Fruit fly (Drosophila melanogaster) whole organism, adult: ENCODE data around the gene CG6761.

Experiments
- CG11617 ChIP-seq: fragments of 200-800 bp; sonication (Bioruptor generic); optimal IDR thresholded peaks from 2 replicates; lab custom pipeline; 2017; ENCODE audit warnings: mild to moderate bottlenecking, missing biosample characterization, missing genetic modification reagents, missing genetic modification characterization
- CG12768 ChIP-seq: fragments of 200-800 bp; sonication (Bioruptor generic); optimal IDR thresholded peaks from 2 replicates; lab custom pipeline; 2017; ENCODE audit warnings: missing biosample characterization, missing genetic modification characterization, mild to moderate bottlenecking, moderate library complexity, missing genetic modification reagents
- CG14711 ChIP-seq: fragments of 200-800 bp; sonication (Bioruptor generic); optimal IDR thresholded peaks from 2 replicates; lab custom pipeline; 2018; ENCODE audit warnings: missing biosample characterization, mild to moderate bottlenecking, missing genetic modification characterization, moderate library complexity
- CG1620 ChIP-seq: fragments of 200-800 bp; sonication (Bioruptor generic); optimal IDR thresholded peaks from 2 replicates; lab custom pipeline; 2016; ENCODE audit warnings: missing biosample characterization, missing genetic modification characterization
- CG33017 ChIP-seq: fragments of 200-800 bp; sonication (Bioruptor generic); optimal IDR thresholded peaks from 2 replicates; lab custom pipeline; 2018; ENCODE audit warnings: missing biosample characterization, mild to moderate bottlenecking, missing genetic modification characterization, moderate library complexity
- CG5204 ChIP-seq: fragments of 200-800 bp; sonication (Bioruptor generic); optimal IDR thresholded peaks from 2 replicates; lab custom pipeline; 2016; ENCODE audit warnings: missing biosample characterization, missing genetic modification characterization
- CG7045 ChIP-seq: fragments of 200-800 bp; sonication (Bioruptor generic); optimal IDR thresholded peaks from 2 replicates; lab custom pipeline; 2017; ENCODE audit warnings: missing biosample characterization, mild to moderate bottlenecking, missing genetic modification characterization
- CG7101 ChIP-seq: fragments of 200-800 bp; sonication (Bioruptor generic); optimal IDR thresholded peaks from 2 replicates; lab custom pipeline; 2018; ENCODE audit warnings: missing biosample characterization, mild to moderate bottlenecking, missing genetic modification characterization, moderate library complexity
- Clk ChIP-seq: fragments of 200-800 bp; sonication (Bioruptor generic); optimal IDR thresholded peaks from 2 replicates; lab custom pipeline; 2017; ENCODE audit warnings: missing biosample characterization, missing genetic modification characterization
- Crg-1 ChIP-seq: fragments of 200-800 bp; sonication (Bioruptor generic); optimal IDR thresholded peaks from 2 replicates; lab custom pipeline; 2016; ENCODE audit warnings: missing biosample characterization, missing genetic modification characterization
- Hr96 ChIP-seq: fragments of 200-800 bp; sonication (Bioruptor generic); optimal IDR thresholded peaks from 2 replicates; lab custom pipeline; 2016; ENCODE audit warnings: missing biosample characterization, missing genetic modification characterization
- Mnt ChIP-seq: fragments of 200-800 bp; sonication (Bioruptor generic); optimal IDR thresholded peaks from 2 replicates; lab custom pipeline; 2016; ENCODE audit warnings: missing biosample characterization, mild to moderate bottlenecking, missing genetic modification characterization
- bab1 ChIP-seq: fragments of 200-800 bp; sonication (Bioruptor generic); optimal IDR thresholded peaks from 3 replicates; lab custom pipeline; 2019; ENCODE audit warnings: missing biosample characterization, mild to moderate bottlenecking, missing genetic modification characterization, moderate library complexity
- cic ChIP-seq: fragments of 200-800 bp; sonication (Bioruptor generic); optimal IDR thresholded peaks from 2 replicates; lab custom pipeline; 2017; ENCODE audit warnings: missing biosample characterization, mild to moderate bottlenecking, missing genetic modification characterization, moderate library complexity
- cnc ChIP-seq, 2 experiments: fragments of >200 bp; optimal IDR thresholded peaks; 2 replicates each; lab custom pipeline; 2017
- kay ChIP-seq: fragments of 200-800 bp; sonication (Bioruptor generic); peaks from one replicate; lab custom pipeline; 2016; ENCODE audit warnings: missing biosample characterization, missing genetic modification characterization, borderline replicate concordance
- ovo ChIP-seq: fragments of 200-800 bp; sonication (Bioruptor generic); optimal IDR thresholded peaks from 2 replicates; lab custom pipeline; 2016; ENCODE audit warnings: missing biosample characterization, missing genetic modification characterization
- pad ChIP-seq: fragments of 200-800 bp; sonication (Bioruptor generic); optimal IDR thresholded peaks from 3 replicates; lab custom pipeline; 2017; ENCODE audit warnings: missing biosample characterization, missing genetic modification characterization, mild to moderate bottlenecking, moderate library complexity, missing genetic modification reagents
- tj ChIP-seq: fragments of 200-800 bp; sonication (Bioruptor generic); optimal IDR thresholded peaks from 3 replicates; lab custom pipeline; 2017; ENCODE audit warnings: missing biosample characterization, mild to moderate bottlenecking, missing genetic modification characterization, moderate library complexity
- toe ChIP-seq: fragments of 200-800 bp; sonication (Bioruptor generic); optimal IDR thresholded peaks from 2 replicates; lab custom pipeline; 2016; ENCODE audit warnings: missing biosample characterization, missing genetic modification characterization

Gene CG6761

dm6 chr3L:9711203-9711602 is 7.8 kb upstream of the CG6761 start:
- TF ChIP-seq cic (GFP tag; lab: Kevin White, UChicago) (peak; percentile 1), pad (GFP tag; lab: Kevin White, UChicago) (no peak), CG1620 (no peak), Clk (GFP tag; lab: Kevin White, UChicago) (no peak)

- no peak for TF ChIP-seq bab1 (GFP tag; lab: Kevin White, UChicago)
- no peak for TF ChIP-seq CG33017 (tag; lab: Kevin White, UChicago)
- TF ChIP-seq Clk (GFP tag; lab: Kevin White, UChicago): no peak
- no peak for TF ChIP-seq CG7101 (tag; lab: Kevin White, UChicago)
Observed at dm6 chr3L:9708797-9709196, 5.4 kb upstream of the CG6761 start.

dm6 chr3L:9705591-9705990 is 2.2 kb upstream of the CG6761 start:
- no peak for TF ChIP-seq kay (GFP tag; lab: Kevin White, UChicago)

dm6 chr3L:9704162-9704748 is 860 bp upstream of the CG6761 start, which contains the start of gene CG16711:
TSS of gene CG16711 (plus strand) at chr3L:9704331.
- TF ChIP-seq CG7101 (tag; lab: Kevin White, UChicago) (no peak), cic (GFP tag; lab: Kevin White, UChicago) (peak; percentile 40), bab1 (GFP tag; lab: Kevin White, UChicago) (peak; percentile 46), Clk (GFP tag; lab: Kevin White, UChicago) (no peak), pad (GFP tag; lab: Kevin White, UChicago) (peak; percentile 14)

dm6 chr3L:9698193-9698642 is 5.2 kb downstream of the CG6761 start, which contains the start of gene Ubc4:
TSS of gene Ubc4 (plus strand) at chr3L:9698336.
- TF ChIP-seq Mnt (GFP tag; lab: Kevin White, UChicago) (peak; percentile 61), kay (GFP tag; lab: Kevin White, UChicago) (no peak), CG1620 (peak; percentile 48), CG14711 (peak; percentile 55), tj (GFP tag; lab: Kevin White, UChicago) (peak; percentile 57), CG7101 (tag; lab: Kevin White, UChicago) (peak; percentile 35), ovo (peak; percentile 36), cnc (optimal IDR thresholded peaks at IDR 0.05; lab: Kevin White, UChicago) (no peak), Hr96 (GFP tag; lab: Kevin White, UChicago) (peak; percentile 30), toe (no peak), CG11617 (GFP tag; lab: Kevin White, UChicago) (peak; percentile 68), cic (GFP tag; lab: Kevin White, UChicago) (peak; percentile 40), bab1 (GFP tag; lab: Kevin White, UChicago) (peak; percentile 28), CG5204 (GFP tag; lab: Kevin White, UChicago) (no peak), Clk (GFP tag; lab: Kevin White, UChicago) (no peak), CG12768 (GFP tag; lab: Kevin White, UChicago) (peak; percentile 24), CG7045 (GFP tag; lab: Kevin White, UChicago) (no peak), Crg-1 (GFP tag; lab: Kevin White, UChicago) (no peak), CG33017 (tag; lab: Kevin White, UChicago) (no peak), pad (GFP tag; lab: Kevin White, UChicago) (peak; percentile 43)

- TF ChIP-seq pad (GFP tag; lab: Kevin White, UChicago) (no peak), Clk (GFP tag; lab: Kevin White, UChicago) (no peak), CG7045 (GFP tag; lab: Kevin White, UChicago) (no peak), toe (no peak), CG12768 (GFP tag; lab: Kevin White, UChicago) (no peak), Hr96 (GFP tag; lab: Kevin White, UChicago) (no peak), bab1 (GFP tag; lab: Kevin White, UChicago) (no peak), cnc (optimal IDR thresholded peaks at IDR 0.05; lab: Kevin White, UChicago) (no peak), tj (GFP tag; lab: Kevin White, UChicago) (no peak), CG1620 (no peak), CG11617 (GFP tag; lab: Kevin White, UChicago) (no peak)
Observed at dm6 chr3L:9697527-9697883, 5.9 kb downstream of the CG6761 start.

- peak; percentile 87 for TF ChIP-seq cic (GFP tag; lab: Kevin White, UChicago)
- TF ChIP-seq CG7045 (GFP tag; lab: Kevin White, UChicago): peak; percentile 51
- TF ChIP-seq CG33017 (tag; lab: Kevin White, UChicago): peak; percentile 74
- peak; percentile 97 for TF ChIP-seq pad (GFP tag; lab: Kevin White, UChicago)
- TF ChIP-seq ovo: no peak
- TF ChIP-seq Clk (GFP tag; lab: Kevin White, UChicago): no peak
- peak; percentile 48 for TF ChIP-seq Mnt (GFP tag; lab: Kevin White, UChicago)
- TF ChIP-seq CG7101 (tag; lab: Kevin White, UChicago): peak; percentile 45
- peak; percentile 80 for TF ChIP-seq bab1 (GFP tag; lab: Kevin White, UChicago)
- TF ChIP-seq Hr96 (GFP tag; lab: Kevin White, UChicago): peak; percentile 10
- TF ChIP-seq tj (GFP tag; lab: Kevin White, UChicago): peak; percentile 96
- TF ChIP-seq CG14711: peak; percentile 47
- TF ChIP-seq CG1620: no peak
- no peak for TF ChIP-seq toe
- TF ChIP-seq CG11617 (GFP tag; lab: Kevin White, UChicago): no peak
- TF ChIP-seq CG5204 (GFP tag; lab: Kevin White, UChicago): no peak
- TF ChIP-seq kay (GFP tag; lab: Kevin White, UChicago): peak; percentile 69
- no peak for TF ChIP-seq cnc (optimal IDR thresholded peaks at IDR 0.05; lab: Kevin White, UChicago)
- TF ChIP-seq Crg-1 (GFP tag; lab: Kevin White, UChicago): peak; percentile 16
- TF ChIP-seq CG12768 (GFP tag; lab: Kevin White, UChicago): peak; percentile 56
Observed at dm6 chr3L:9696650-9697526, 6.5 kb downstream of the CG6761 start, which contains the start of gene Prps. TSS of gene Prps (minus strand) at chr3L:9696700.
